Fruit fly (Drosophila melanogaster): ENCODE results near the gene PH4alphaNE1.

Gene PH4alphaNE1

dm6 chr3R:30487828-30488227 lies 12.3 kb downstream of the PH4alphaNE1 start, which contains the start of gene Jon99Fii (continued):
- TF ChIP-seq bsh (GFP tag; optimal IDR thresholded peaks at IDR 0.05) (no peak), CG7963 (GFP tag; IDR thresholded peaks at IDR 0.05; ENCODE audit: partially characterized antibody) (no peak)

- no peak for TF ChIP-seq fd102C (GFP tag; optimal IDR thresholded peaks at IDR 0.05)
- no peak for TF ChIP-seq CG13424 (tag; optimal IDR thresholded peaks at IDR 0.05)
- no peak for TF ChIP-seq gce (GFP tag; IDR thresholded peaks at IDR 0.05)
- peak; percentile 61 for TF ChIP-seq HLHmδ (GFP tag; optimal IDR thresholded peaks at IDR 0.05)
- no peak for TF ChIP-seq CG33213 (GFP tag; optimal IDR thresholded peaks at IDR 0.05)
- TF ChIP-seq disco-r (GFP tag; optimal IDR thresholded peaks at IDR 0.05) = no peak
- peak; percentile 46 for TF ChIP-seq kni (GFP tag; optimal IDR thresholded peaks at IDR 0.05)
- TF ChIP-seq BEAF-32 (GFP tag; optimal IDR thresholded peaks at IDR 0.05) = no peak
- TF ChIP-seq CG5180 (GFP tag; optimal IDR thresholded peaks at IDR 0.05) = peak; percentile 75
- TF ChIP-seq CG6175 (GFP tag; IDR thresholded peaks at IDR 0.05) = no peak
- peak; percentile 81 for TF ChIP-seq ac (GFP tag; optimal IDR thresholded peaks at IDR 0.05)
- no peak for TF ChIP-seq org-1 (GFP tag; optimal IDR thresholded peaks at IDR 0.05)
- no peak for TF ChIP-seq Aef1 (GFP tag; IDR thresholded peaks at IDR 0.05)
- TF ChIP-seq CG14860 (GFP tag; IDR thresholded peaks at IDR 0.05; ENCODE audit: partially characterized antibody) = no peak
- peak; percentile 34 for TF ChIP-seq Med (GFP tag)
- no peak for TF ChIP-seq seq (GFP tag; IDR thresholded peaks at IDR 0.05)
- no peak for TF ChIP-seq CG12659 (GFP tag; optimal IDR thresholded peaks at IDR 0.05)
- no peak for TF ChIP-seq CG10431 (GFP tag; optimal IDR thresholded peaks at IDR 0.05)
- no peak for TF ChIP-seq Asciz (GFP tag; optimal IDR thresholded peaks at IDR 0.05)
- peak; percentile 99 for TF ChIP-seq pros (GFP tag; optimal IDR thresholded peaks at IDR 0.05)
- TF ChIP-seq Opbp (GFP tag; IDR thresholded peaks at IDR 0.05; ENCODE audit: partially characterized antibody) = 0 out of 3 replicates have a peak, but pooled peaks have one; percentile 9
- no peak for TF ChIP-seq knrl (GFP tag; IDR thresholded peaks at IDR 0.05; ENCODE audit: partially characterized antibody)
- TF ChIP-seq row (GFP tag; IDR thresholded peaks at IDR 0.05) = no peak
- TF ChIP-seq ato (GFP tag; IDR thresholded peaks at IDR 0.05; ENCODE audit: partially characterized antibody) = no peak
- TF ChIP-seq br (optimal IDR thresholded peaks at IDR 0.05) = no peak
- TF ChIP-seq CG17328 (GFP tag; IDR thresholded peaks at IDR 0.05) = no peak
- TF ChIP-seq Sox102F (GFP tag; optimal IDR thresholded peaks at IDR 0.05) = no peak
- no peak for TF ChIP-seq CG2116 (GFP tag; optimal IDR thresholded peaks at IDR 0.05)
- no peak for TF ChIP-seq CG14965 (GFP tag; optimal IDR thresholded peaks at IDR 0.05; ENCODE audit: borderline replicate concordance)
- TF ChIP-seq twi (tag; optimal IDR thresholded peaks at IDR 0.05) = peak; percentile 11
- no peak for TF ChIP-seq dimm (GFP tag; IDR thresholded peaks at IDR 0.05)
- TF ChIP-seq mirr (GFP tag; optimal IDR thresholded peaks at IDR 0.05) = no peak
- peak; percentile 70 for TF ChIP-seq gcm (GFP tag; optimal IDR thresholded peaks at IDR 0.05)
- TF ChIP-seq CG3847 (GFP tag; IDR thresholded peaks at IDR 0.05) = no peak
- no peak for TF ChIP-seq CG8388 (GFP tag; optimal IDR thresholded peaks at IDR 0.05)
- TF ChIP-seq CG10959 (GFP tag; IDR thresholded peaks at IDR 0.05) = no peak
- TF ChIP-seq CG14441 (GFP tag; IDR thresholded peaks at IDR 0.05) = no peak
- TF ChIP-seq ewg (GFP tag; optimal IDR thresholded peaks at IDR 0.05) = peak; percentile 15
- TF ChIP-seq lab (GFP tag; optimal IDR thresholded peaks at IDR 0.05) = no peak
- TF ChIP-seq CG15514 (GFP tag; optimal IDR thresholded peaks at IDR 0.05) = no peak
- TF ChIP-seq nerfin-1 (tag; optimal IDR thresholded peaks at IDR 0.05) = peak; percentile 65
- TF ChIP-seq CG17186 (GFP tag; optimal IDR thresholded peaks at IDR 0.05) = no peak
- no peak for TF ChIP-seq zen (tag; optimal IDR thresholded peaks at IDR 0.05)
- no peak for TF ChIP-seq cato (GFP tag; optimal IDR thresholded peaks at IDR 0.05; ENCODE audit: borderline replicate concordance)
- TF ChIP-seq slou (GFP tag; optimal IDR thresholded peaks at IDR 0.05) = no peak
- no peak for TF ChIP-seq BtbVII (GFP tag; optimal IDR thresholded peaks at IDR 0.05)
Measured at dm6 chr3R:30476367-30476766, 23.8 kb downstream of the PH4alphaNE1 start, which contains the start of gene spdo. TSS of gene spdo (plus strand) at chr3R:30476684.
